Fruit fly (Drosophila melanogaster): Measurements from ENCODE around the gene elfless.

elfless gene

dm6 chr2L:17988955-17989354 is 22.3 kb downstream of the elfless start:
- TF ChIP-seq Dfd (GFP tag; optimal IDR thresholded peaks at IDR 0.05) = peak; percentile 49
- no peak for TF ChIP-seq h (GFP tag; optimal IDR thresholded peaks at IDR 0.05)

dm6 chr2L:17986099-17986498 is 25.2 kb downstream of the elfless start, which contains the start of gene CG5681:
TSS of gene CG5681 (plus strand) at chr2L:17986399.
- no peak for TF ChIP-seq GATAd (GFP tag; optimal IDR thresholded peaks at IDR 0.05)
- no peak for TF ChIP-seq h (GFP tag; optimal IDR thresholded peaks at IDR 0.05)
- TF ChIP-seq pan (optimal IDR thresholded peaks at IDR 0.05) = no peak
- no peak for TF ChIP-seq Myc (optimal IDR thresholded peaks at IDR 0.05)
- TF ChIP-seq Mio (GFP tag; optimal IDR thresholded peaks at IDR 0.05) = no peak
- no peak for TF ChIP-seq dl (GFP tag; optimal IDR thresholded peaks at IDR 0.05; ENCODE audit: insufficient read depth in 1 of 2, partially characterized antibody in 2 of 2)
- TF ChIP-seq Hr83 (GFP tag; optimal IDR thresholded peaks at IDR 0.05; ENCODE audit: poor library complexity, severe bottlenecking) = no peak
- no peak for TF ChIP-seq Hnf4 (GFP tag; optimal IDR thresholded peaks at IDR 0.05)
- TF ChIP-seq OdsH (GFP tag; optimal IDR thresholded peaks at IDR 0.05) = no peak
- no peak for TF ChIP-seq rgr (GFP tag; optimal IDR thresholded peaks at IDR 0.05)
- no peak for TF ChIP-seq Hr78 (GFP tag; optimal IDR thresholded peaks at IDR 0.05)
- TF ChIP-seq Jra (GFP tag; optimal IDR thresholded peaks at IDR 0.05) = no peak
- no peak for TF ChIP-seq lola (GFP tag; optimal IDR thresholded peaks at IDR 0.05)
- no peak for TF ChIP-seq CG9705 (GFP tag; optimal IDR thresholded peaks at IDR 0.05)
- TF ChIP-seq Dfd (GFP tag; optimal IDR thresholded peaks at IDR 0.05) = no peak
- no peak for TF ChIP-seq Dif (GFP tag; optimal IDR thresholded peaks at IDR 0.05; ENCODE audit: partially characterized antibody)
- TF ChIP-seq jim (GFP tag; optimal IDR thresholded peaks at IDR 0.05) = no peak
- TF ChIP-seq foxo (GFP tag; optimal IDR thresholded peaks at IDR 0.05) = no peak
- no peak for TF ChIP-seq br (GFP tag; optimal IDR thresholded peaks at IDR 0.05)

- TF ChIP-seq Dif (GFP tag; optimal IDR thresholded peaks at IDR 0.05; ENCODE audit: partially characterized antibody) (no peak), pan (optimal IDR thresholded peaks at IDR 0.05) (no peak), Abd-B (GFP tag; optimal IDR thresholded peaks at IDR 0.05) (no peak), jim (GFP tag; optimal IDR thresholded peaks at IDR 0.05) (no peak), Dfd (GFP tag; optimal IDR thresholded peaks at IDR 0.05) (no peak), sv (GFP tag; optimal IDR thresholded peaks at IDR 0.05) (no peak), psq (GFP tag; optimal IDR thresholded peaks at IDR 0.05) (no peak), Mio (GFP tag; optimal IDR thresholded peaks at IDR 0.05) (no peak), Hr78 (GFP tag; optimal IDR thresholded peaks at IDR 0.05) (no peak), OdsH (GFP tag; optimal IDR thresholded peaks at IDR 0.05) (no peak), usp (GFP tag; optimal IDR thresholded peaks at IDR 0.05) (no peak), lola (GFP tag; optimal IDR thresholded peaks at IDR 0.05) (no peak), Myc (optimal IDR thresholded peaks at IDR 0.05) (no peak), dl (GFP tag; optimal IDR thresholded peaks at IDR 0.05; ENCODE audit: insufficient read depth in 1 of 2, partially characterized antibody in 2 of 2) (no peak), ey (GFP tag; optimal IDR thresholded peaks at IDR 0.05) (no peak), N (GFP tag; optimal IDR thresholded peaks at IDR 0.05) (no peak), woc (GFP tag; optimal IDR thresholded peaks at IDR 0.05) (no peak), CG32264 (GFP tag; optimal IDR thresholded peaks at IDR 0.05) (no peak)
These were observed 28.9 kb downstream of the elfless start, which contains the start of gene btv for dm6 chr2L:17982372-17982771. TSS of gene btv (minus strand) at chr2L:17982472.

dm6 chr2L:17972999-17973398 is 38.3 kb downstream of the elfless start:
- TF ChIP-seq lola (GFP tag; optimal IDR thresholded peaks at IDR 0.05) (no peak), Dfd (GFP tag; optimal IDR thresholded peaks at IDR 0.05) (peak; percentile 94)

- no peak for TF ChIP-seq Hr83 (GFP tag; optimal IDR thresholded peaks at IDR 0.05; ENCODE audit: poor library complexity, severe bottlenecking)
- no peak for TF ChIP-seq Mio (GFP tag; optimal IDR thresholded peaks at IDR 0.05)
- no peak for TF ChIP-seq CrebA (GFP tag; optimal IDR thresholded peaks at IDR 0.05; ENCODE audit: borderline replicate concordance)
- no peak for TF ChIP-seq dsf (GFP tag; optimal IDR thresholded peaks at IDR 0.05; ENCODE audit: borderline replicate concordance)
- TF ChIP-seq Myc (optimal IDR thresholded peaks at IDR 0.05) = no peak
- no peak for TF ChIP-seq HLH106 (tag; optimal IDR thresholded peaks at IDR 0.05)
- TF ChIP-seq Dfd (GFP tag; optimal IDR thresholded peaks at IDR 0.05) = no peak
- no peak for TF ChIP-seq Rel (GFP tag; optimal IDR thresholded peaks at IDR 0.05)
- no peak for TF ChIP-seq Rel (tag; optimal IDR thresholded peaks at IDR 0.05)
- TF ChIP-seq N (GFP tag; optimal IDR thresholded peaks at IDR 0.05) = no peak
These were observed 47.6 kb downstream of the elfless start for dm6 chr2L:17963710-17964109.
